Worm (Caenorhabditis elegans) whole organism, L4/young adult: Measurements from ENCODE around the gene F01D5.3.

Experiments
- dao-5 ChIP-seq: sonication (generic microtip); optimal IDR thresholded peaks from 2 replicates; lab custom pipeline; 2016; ENCODE audit warnings: missing genotype, missing genetic modification characterization, moderate library complexity, missing compliant biosample characterization
- him-1 ChIP-seq: sonication (generic microtip); optimal IDR thresholded peaks from 2 replicates; lab custom pipeline; 2016; ENCODE audit warnings: missing genotype, missing genetic modification reagents, missing genetic modification characterization, missing compliant biosample characterization

ce11 chrII:13997477-13997876 is 2.5 kb downstream of the F01D5.3 start, which contains the start of gene F01D5.1:
- TF ChIP-seq him-1 (tag; lab: Kevin White, UChicago) (no peak), dao-5 (tag; lab: Kevin White, UChicago) (no peak)
